Worm (Caenorhabditis elegans) whole organism, young adult: Measurements from ENCODE around the gene asp-18.

Experiments
- snpc-4 ChIP-seq, 5 experiments: fragments of 150-350 bp in 1 of 5; sonication (generic microtip) in 4 of 5; optimal IDR thresholded peaks; 2 replicates each; lab custom pipeline; 2014 to 2018; ENCODE audit warnings: missing genetic modification characterization in 5 of 5, missing biosample characterization in 3 of 5, antibody characterized with exemption in 2 of 5, mild to moderate bottlenecking in 2 of 5, missing compliant biosample characterization in 2 of 5, missing genotype in 2 of 5, moderate library complexity in 2 of 5, missing genetic modification reagents in 1 of 5
- tlf-1 ChIP-seq: fragments of 200-800 bp; sonication (Bioruptor generic); optimal IDR thresholded peaks from 2 replicates; lab custom pipeline; 2018; ENCODE audit warnings: mild to moderate bottlenecking, missing genetic modification characterization, missing compliant biosample characterization

ce11 chrV:18771390-18771789 lies 39.9 kb upstream of the asp-18 start, which contains the start of gene clec-256:
- TF ChIP-seq tlf-1 (GFP tag; lab: Kevin White, UChicago) (no peak), snpc-4 (GFP tag; optimal IDR thresholded peaks at IDR 0.05; lab: Kevin White, UChicago) (no peak), snpc-4 (tag; optimal IDR thresholded peaks at IDR 0.05; lab: Kevin White, UChicago) (no peak)
